Worm (Caenorhabditis elegans) whole organism, young adult: ENCODE results near the gene Y17G7B.23.

Experiments
- B0035.1 ChIP-seq: sonication (generic microtip); optimal IDR thresholded peaks from 2 replicates; lab custom pipeline; 2016; ENCODE audit warnings: missing genetic modification characterization, mild to moderate bottlenecking, missing compliant biosample characterization, missing genotype, missing genetic modification reagents
- C06A6.2 ChIP-seq: fragments of 200-800 bp; sonication (Bioruptor generic); conservative IDR thresholded peaks from 2 replicates; pipeline ENCODE4 v1.3.6; 2022; ENCODE audit warnings: missing genetic modification characterization, missing compliant biosample characterization
- F10E7.11 ChIP-seq: sonication (generic microtip); optimal IDR thresholded peaks from 2 replicates; lab custom pipeline; 2017; ENCODE audit warnings: mild to moderate bottlenecking, missing genetic modification characterization, moderate library complexity, missing compliant biosample characterization
- F33H1.4 ChIP-seq: fragments of 200-800 bp; sonication (Bioruptor generic); IDR thresholded peaks from 2 replicates; pipeline ENCODE4 v1.3.6; 2022; ENCODE audit warnings: missing genetic modification reagents, missing genetic modification characterization, missing compliant biosample characterization
- F39B2.1 ChIP-seq: fragments of 200-800 bp; sonication (Bioruptor generic); IDR thresholded peaks from 2 replicates; pipeline ENCODE4 v1.3.6; 2022; ENCODE audit warnings: missing genetic modification reagents, missing genetic modification characterization, missing compliant biosample characterization
- F52B5.7 ChIP-seq: sonication (generic microtip); optimal IDR thresholded peaks from 2 replicates; lab custom pipeline; 2016; ENCODE audit warnings: mild to moderate bottlenecking, missing genetic modification characterization, missing compliant biosample characterization
- Y53F4B.3 ChIP-seq: fragments of 200-800 bp; sonication (Bioruptor generic); IDR thresholded peaks from 2 replicates; pipeline ENCODE4 v1.3.6; 2022; ENCODE audit warnings: missing genetic modification reagents, missing genetic modification characterization, missing compliant biosample characterization
- athp-1 ChIP-seq: sonication (generic microtip); optimal IDR thresholded peaks from 2 replicates; lab custom pipeline; 2017; ENCODE audit warnings: mild to moderate bottlenecking, missing genetic modification characterization, missing compliant biosample characterization
- attf-6 ChIP-seq: fragments of 200-800 bp; sonication (Bioruptor generic); IDR thresholded peaks from 2 replicates; pipeline ENCODE4 v1.3.6; 2022; ENCODE audit warnings: missing genetic modification reagents, missing genetic modification characterization, missing compliant biosample characterization
- bed-1 ChIP-seq: fragments of 200-800 bp; sonication (Bioruptor generic); IDR thresholded peaks from 2 replicates; pipeline ENCODE4 v1.3.6; 2022; ENCODE audit warnings: missing genetic modification reagents, missing genetic modification characterization, missing compliant biosample characterization
- bed-2 ChIP-seq: fragments of 200-800 bp; sonication (Bioruptor generic); IDR thresholded peaks from 2 replicates; pipeline ENCODE4 v1.3.6; 2022; ENCODE audit warnings: missing genetic modification reagents, missing genetic modification characterization, missing compliant biosample characterization
- ceh-100 ChIP-seq: fragments of 200-800 bp; sonication (Bioruptor generic); IDR thresholded peaks from 2 replicates; pipeline ENCODE4 v1.3.6; 2022; ENCODE audit warnings: missing genetic modification reagents, missing genetic modification characterization, missing compliant biosample characterization
- ceh-40 ChIP-seq: fragments of 200-800 bp; sonication (Bioruptor generic); IDR thresholded peaks from 2 replicates; pipeline ENCODE4 v1.3.6; 2022; ENCODE audit warnings: missing genetic modification characterization, missing compliant biosample characterization
- ceh-79 ChIP-seq: sonication (generic microtip); optimal IDR thresholded peaks from 2 replicates; lab custom pipeline; 2017; ENCODE audit warnings: mild to moderate bottlenecking, missing genetic modification characterization, missing compliant biosample characterization
- dpff-1 ChIP-seq: sonication (generic microtip); optimal IDR thresholded peaks from 2 replicates; lab custom pipeline; 2017; ENCODE audit warnings: mild to moderate bottlenecking, missing genetic modification characterization, missing compliant biosample characterization
- efl-1 ChIP-seq: fragments of 150-350 bp; optimal IDR thresholded peaks from 2 replicates; lab custom pipeline; 2014; ENCODE audit warnings: missing biosample characterization, missing genetic modification reagents, missing genetic modification characterization
- egl-18 ChIP-seq: fragments of 200-800 bp; sonication (Bioruptor generic); IDR thresholded peaks from 2 replicates; pipeline ENCODE4 v1.3.6; 2022; ENCODE audit warnings: missing genetic modification reagents, missing genetic modification characterization, missing compliant biosample characterization
- egl-44 ChIP-seq: fragments of 200-800 bp; sonication (Bioruptor generic); IDR thresholded peaks from 2 replicates; pipeline ENCODE4 v1.3.6; 2022; ENCODE audit warnings: missing genetic modification reagents, missing genetic modification characterization, missing compliant biosample characterization
- ets-4 ChIP-seq: fragments of 200-800 bp; sonication (Bioruptor generic); optimal IDR thresholded peaks from 2 replicates; lab custom pipeline; 2018; ENCODE audit warnings: mild to moderate bottlenecking, missing genetic modification characterization, missing compliant biosample characterization
- fkh-3 ChIP-seq: sonication (generic microtip); optimal IDR thresholded peaks from 2 replicates; lab custom pipeline; 2016; ENCODE audit warnings: mild to moderate bottlenecking, missing genetic modification characterization, missing compliant biosample characterization
- gei-17 ChIP-seq: fragments of 200-800 bp; sonication (Bioruptor generic); optimal IDR thresholded peaks from 2 replicates; lab custom pipeline; 2018; ENCODE audit warnings: mild to moderate bottlenecking, missing genetic modification characterization, missing compliant biosample characterization
- him-1 ChIP-seq: sonication (generic microtip); optimal IDR thresholded peaks from 2 replicates; lab custom pipeline; 2016; ENCODE audit warnings: missing genotype, missing genetic modification reagents, missing genetic modification characterization, missing compliant biosample characterization
- hlh-26 ChIP-seq: fragments of 200-800 bp; sonication (Bioruptor generic); conservative IDR thresholded peaks from 2 replicates; pipeline ENCODE4 v1.3.6; 2022; ENCODE audit warnings: missing genetic modification reagents, missing genetic modification characterization, missing compliant biosample characterization
- hrde-1 ChIP-seq: sonication (generic microtip); optimal IDR thresholded peaks from 2 replicates; lab custom pipeline; 2016; ENCODE audit warnings: missing genetic modification characterization, mild to moderate bottlenecking, missing compliant biosample characterization, moderate library complexity, missing genotype, missing genetic modification reagents, borderline replicate concordance
- let-526 ChIP-seq: fragments of 200-800 bp; sonication (Bioruptor generic); IDR thresholded peaks from 2 replicates; pipeline ENCODE4 v1.3.6; 2022; ENCODE audit warnings: missing genetic modification reagents, missing genetic modification characterization, missing compliant biosample characterization
- lin-35 ChIP-seq, 3 experiments: fragments of 150-350 bp in 2 of 3; sonication (generic microtip) in 1 of 3; optimal IDR thresholded peaks; 2 replicates each; lab custom pipeline; 2014 to 2018; ENCODE audit warnings: missing biosample characterization in 3 of 3, missing genetic modification characterization in 3 of 3, missing genetic modification reagents in 3 of 3
- lir-1 ChIP-seq: fragments of 200-800 bp; sonication (Bioruptor generic); conservative IDR thresholded peaks from 2 replicates; pipeline ENCODE4 v1.3.6; 2022; ENCODE audit warnings: missing genetic modification reagents, missing genetic modification characterization, missing compliant biosample characterization
- madf-8 ChIP-seq: fragments of 200-800 bp; sonication (Bioruptor generic); conservative IDR thresholded peaks from 2 replicates; pipeline ENCODE4 v1.3.6; 2022; ENCODE audit warnings: missing genetic modification reagents, missing genetic modification characterization, missing compliant biosample characterization
- mcd-1 ChIP-seq: fragments of 200-800 bp; sonication (Bioruptor generic); IDR thresholded peaks from 2 replicates; pipeline ENCODE4 v1.3.6; 2022; ENCODE audit warnings: missing genetic modification reagents, missing genetic modification characterization, missing compliant biosample characterization
- mel-28 ChIP-seq: sonication (generic microtip); optimal IDR thresholded peaks from 2 replicates; lab custom pipeline; 2016; ENCODE audit warnings: borderline replicate concordance, mild to moderate bottlenecking, missing genetic modification characterization, missing compliant biosample characterization
- mes-4 ChIP-seq: sonication (generic microtip); optimal IDR thresholded peaks from 2 replicates; lab custom pipeline; 2016; ENCODE audit warnings: missing genotype, missing genetic modification characterization, missing compliant biosample characterization
- mxl-1 ChIP-seq: sonication (generic microtip); optimal IDR thresholded peaks from 2 replicates; lab custom pipeline; 2016; ENCODE audit warnings: missing genetic modification characterization, missing compliant biosample characterization
- nfya-1 ChIP-seq: sonication (generic microtip); optimal IDR thresholded peaks from 2 replicates; lab custom pipeline; 2017; ENCODE audit warnings: antibody characterized with exemption, missing compliant biosample characterization, missing genetic modification characterization, borderline replicate concordance; ENCODE audit not compliant: insufficient read depth
- nfya-2 ChIP-seq: fragments of 200-800 bp; sonication (Bioruptor generic); IDR thresholded peaks from 2 replicates; pipeline ENCODE4 v1.3.6; 2022; ENCODE audit warnings: missing genetic modification reagents, missing genetic modification characterization, missing compliant biosample characterization
- nfyb-1 ChIP-seq: fragments of 200-800 bp; sonication (Bioruptor generic); IDR thresholded peaks from 2 replicates; pipeline ENCODE4 v1.3.6; 2022; ENCODE audit warnings: missing genetic modification reagents, missing genetic modification characterization, missing compliant biosample characterization
- nhr-179 ChIP-seq: sonication (generic microtip); optimal IDR thresholded peaks from 2 replicates; lab custom pipeline; 2016; ENCODE audit warnings: mild to moderate bottlenecking, missing genetic modification characterization, missing compliant biosample characterization
- pbrm-1 ChIP-seq: fragments of 200-800 bp; sonication (Bioruptor generic); IDR thresholded peaks from 2 replicates; pipeline ENCODE4 v1.3.6; 2022; ENCODE audit warnings: missing genetic modification reagents, missing genetic modification characterization, missing compliant biosample characterization
- repo-1 ChIP-seq: sonication (generic microtip); optimal IDR thresholded peaks from 2 replicates; lab custom pipeline; 2017; ENCODE audit warnings: mild to moderate bottlenecking, missing genetic modification characterization, missing compliant biosample characterization
- somi-1 ChIP-seq: fragments of 200-800 bp; sonication (Bioruptor generic); optimal IDR thresholded peaks from 2 replicates; lab custom pipeline; 2018; ENCODE audit warnings: mild to moderate bottlenecking, missing genetic modification characterization, missing compliant biosample characterization
- unc-130 ChIP-seq: sonication (generic microtip); optimal IDR thresholded peaks from 2 replicates; lab custom pipeline; 2016; ENCODE audit warnings: missing genetic modification reagents, missing genetic modification characterization, missing compliant biosample characterization
- unc-62 ChIP-seq: fragments of 150-350 bp; optimal IDR thresholded peaks from 2 replicates; lab custom pipeline; 2014; ENCODE audit warnings: missing biosample characterization, missing genetic modification reagents, missing genetic modification characterization
- ztf-22 ChIP-seq: fragments of 200-800 bp; sonication (Bioruptor generic); optimal IDR thresholded peaks from 2 replicates; lab custom pipeline; 2018; ENCODE audit warnings: mild to moderate bottlenecking, missing genetic modification characterization, moderate library complexity, missing compliant biosample characterization
- ztf-25 ChIP-seq: fragments of 200-800 bp; sonication (Bioruptor generic); IDR thresholded peaks from 2 replicates; pipeline ENCODE4 v1.3.6; 2022; ENCODE audit warnings: missing genetic modification reagents, missing genetic modification characterization, missing compliant biosample characterization
- ztf-6 ChIP-seq: fragments of 200-800 bp; sonication (Bioruptor generic); IDR thresholded peaks from 2 replicates; pipeline ENCODE4 v1.3.6; 2022; ENCODE audit warnings: missing genetic modification reagents, missing genetic modification characterization, missing compliant biosample characterization

Gene Y17G7B.23

DNA sequence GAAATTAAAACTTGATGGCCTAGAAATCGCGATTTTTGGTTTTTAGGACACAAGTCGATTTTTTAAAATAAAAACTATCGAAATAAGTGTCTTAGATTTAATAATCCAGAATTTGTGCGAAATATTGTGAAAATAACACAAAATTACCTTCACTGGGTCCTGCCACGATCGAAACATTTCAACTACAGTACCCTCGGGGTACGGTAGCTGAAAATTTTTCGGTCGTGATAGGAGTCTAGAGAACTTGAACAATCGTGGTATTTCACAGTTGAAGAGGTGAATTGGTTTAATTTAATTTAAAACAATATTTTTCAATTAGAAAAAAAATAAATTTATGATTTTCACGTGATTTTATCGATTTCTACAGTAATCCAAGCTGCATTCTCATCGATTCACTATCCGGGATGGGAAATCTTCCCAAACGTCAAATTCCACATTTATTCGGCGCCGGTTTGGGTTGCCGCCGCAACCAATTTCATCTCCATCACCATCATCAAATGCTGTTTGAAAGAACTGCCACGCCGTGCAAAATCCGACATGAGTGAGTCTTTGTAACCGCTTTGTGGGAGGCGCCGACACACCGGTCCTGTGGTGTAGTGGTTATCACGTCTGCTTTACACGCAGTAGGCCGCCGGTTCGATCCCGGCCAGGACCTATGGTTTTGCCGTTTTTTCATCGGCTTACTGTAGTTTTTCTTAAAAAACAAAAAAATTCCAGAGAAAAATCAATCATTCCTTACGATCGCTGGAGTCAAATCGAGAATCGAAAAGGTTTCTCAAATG lies 40.0 kb upstream of the Y17G7B.23 start (continued):
- TF ChIP-seq nhr-179, result no peak
- TF ChIP-seq bed-2 (GFP tag; lab: Robert Waterston, UW), result no peak
- no peak for TF ChIP-seq efl-1 (GFP tag; lab: Kevin White, UChicago)

DNA sequence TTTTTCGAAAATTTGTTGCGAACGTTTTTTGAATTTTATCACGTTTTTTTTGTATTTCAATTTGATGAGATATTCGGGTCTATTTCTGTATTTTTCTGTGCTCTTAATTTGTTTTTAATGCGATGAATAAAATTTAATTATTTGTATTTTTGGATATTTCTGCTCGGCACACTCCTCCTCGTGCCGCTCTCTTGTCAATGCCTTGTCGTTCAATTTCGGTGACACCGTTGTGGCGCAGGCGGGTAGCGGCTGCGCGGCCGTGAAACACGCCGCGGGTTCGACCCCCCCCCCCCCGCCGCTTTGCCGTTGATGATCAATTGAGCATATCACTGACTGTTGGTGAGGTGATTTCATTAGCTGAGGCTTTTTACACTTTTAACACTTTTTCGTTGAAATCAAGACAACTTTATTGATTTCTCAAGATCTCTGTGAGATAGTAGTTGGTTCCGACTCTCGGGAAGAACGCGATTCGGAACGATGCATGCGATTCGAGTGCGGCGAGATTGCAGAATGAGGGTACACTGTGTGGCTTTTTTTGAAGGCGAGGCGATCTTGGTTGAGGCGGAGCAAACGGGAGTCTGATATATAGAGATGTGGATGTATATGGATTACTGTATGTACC lies 38.3 kb upstream of the Y17G7B.23 start:
- TF ChIP-seq lin-35 (GFP tag; optimal IDR thresholded peaks at IDR 0.05; lab: Kevin White, UChicago) (peak in 2 of 3 experiments; percentile 46 to 55), efl-1 (GFP tag; lab: Kevin White, UChicago) (peak; percentile 49), mel-28 (peak; percentile 89), mcd-1 (peak; percentile 93), ceh-40 (GFP tag; lab: Robert Waterston, UW) (peak; percentile 96), somi-1 (GFP tag; lab: Kevin White, UChicago) (peak; percentile 95), ceh-100 (GFP tag; lab: Robert Waterston, UW) (peak; percentile 89), athp-1 (tag; lab: Kevin White, UChicago) (peak; percentile 98), F39B2.1 (GFP tag; lab: Robert Waterston, UW) (peak; percentile 92), ztf-6 (GFP tag; lab: Robert Waterston, UW) (peak; percentile 92), let-526 (GFP tag; lab: Robert Waterston, UW) (peak; percentile 96), lir-1 (GFP tag; lab: Robert Waterston, UW) (peak; percentile 85), nfyb-1 (GFP tag; lab: Robert Waterston, UW) (peak; percentile 97), mxl-1 (tag; lab: Kevin White, UChicago) (peak; percentile 98), B0035.1 (tag; lab: Kevin White, UChicago) (peak; percentile 92), C06A6.2 (GFP tag; lab: Robert Waterston, UW) (peak; percentile 83), dpff-1 (tag; lab: Kevin White, UChicago) (peak; percentile 88), egl-44 (peak; percentile 99), F33H1.4 (GFP tag; lab: Robert Waterston, UW) (peak; percentile 76), gei-17 (peak; percentile 78), him-1 (tag; lab: Kevin White, UChicago) (peak; percentile 87), nfya-1 (no peak), repo-1 (peak; percentile 96), bed-1 (GFP tag; lab: Robert Waterston, UW) (peak; percentile 98), ets-4 (peak; percentile 99), mes-4 (tag; lab: Kevin White, UChicago) (peak; percentile 95), attf-6 (GFP tag; lab: Robert Waterston, UW) (peak; percentile 89), ztf-25 (GFP tag; lab: Robert Waterston, UW) (peak; percentile 99), madf-8 (GFP tag; lab: Robert Waterston, UW) (peak; percentile 77), F10E7.11 (tag; lab: Kevin White, UChicago) (peak; percentile 98), ceh-79 (tag; lab: Kevin White, UChicago) (peak; percentile 97), F52B5.7 (peak; percentile 99), unc-130 (peak; percentile 95), hrde-1 (tag; lab: Kevin White, UChicago) (peak; percentile 97), fkh-3 (peak; percentile 99), Y53F4B.3 (peak; percentile 89), unc-62 (GFP tag; lab: Kevin White, UChicago) (no peak), nfya-2 (GFP tag; lab: Robert Waterston, UW) (0 out of 2 replicates have a peak, but pooled peaks have one; percentile 79), ztf-22 (GFP tag; lab: Kevin White, UChicago) (peak; percentile 92), egl-18 (GFP tag; lab: Robert Waterston, UW) (peak; percentile 92), bed-2 (GFP tag; lab: Robert Waterston, UW) (peak; percentile 92), pbrm-1 (GFP tag; lab: Robert Waterston, UW) (peak; percentile 93), hlh-26 (GFP tag; lab: Robert Waterston, UW) (peak; percentile 81; the same call in 1 of the 2 replicates)
